Worm (Caenorhabditis elegans) whole organism, mixed stage, embryonic: ENCODE data around the gene hint-3.

Experiments
- M03D4.4 ChIP-seq: sonication (generic microtip); optimal IDR thresholded peaks from 2 replicates; lab custom pipeline; 2017; ENCODE audit warnings: mild to moderate bottlenecking, missing genetic modification characterization, missing compliant biosample characterization
- bed-3 ChIP-seq: fragments of 200-800 bp; sonication (Bioruptor generic); optimal IDR thresholded peaks from 3 replicates; lab custom pipeline; 2018; ENCODE audit warnings: mild to moderate bottlenecking, missing genetic modification characterization, moderate library complexity, missing compliant biosample characterization
- blmp-1 ChIP-seq: fragments of 150-350 bp; optimal IDR thresholded peaks from 2 replicates; lab custom pipeline; 2014; ENCODE audit warnings: missing biosample characterization, missing genetic modification characterization
- ceh-39 ChIP-seq: fragments of 150-350 bp; optimal IDR thresholded peaks from 2 replicates; lab custom pipeline; 2014; ENCODE audit warnings: missing biosample characterization, missing genetic modification characterization
- ceh-43 ChIP-seq: fragments of 200-800 bp; sonication (Bioruptor generic); optimal IDR thresholded peaks from 2 replicates; lab custom pipeline; 2018; ENCODE audit warnings: mild to moderate bottlenecking, missing genetic modification characterization, moderate library complexity, missing compliant biosample characterization
- ceh-83 ChIP-seq: fragments of 200-800 bp; sonication (Bioruptor generic); optimal IDR thresholded peaks from 2 replicates; lab custom pipeline; 2018; ENCODE audit warnings: mild to moderate bottlenecking, missing genetic modification characterization, missing compliant biosample characterization
- ces-1 ChIP-seq: fragments of 150-350 bp; optimal IDR thresholded peaks from 2 replicates; lab custom pipeline; 2014; ENCODE audit warnings: missing biosample characterization, missing genetic modification reagents, missing genetic modification characterization
- cnd-1 ChIP-seq: fragments of 200-800 bp; sonication (Bioruptor generic); optimal IDR thresholded peaks from 2 replicates; lab custom pipeline; 2018; ENCODE audit warnings: mild to moderate bottlenecking, missing genetic modification characterization, missing compliant biosample characterization
- drap-1 ChIP-seq: fragments of 200-800 bp; sonication (Bioruptor generic); optimal IDR thresholded peaks from 3 replicates; lab custom pipeline; 2018; ENCODE audit warnings: mild to moderate bottlenecking, missing genetic modification characterization, missing compliant biosample characterization
- elt-1 ChIP-seq: sonication (generic microtip); optimal IDR thresholded peaks from 2 replicates; lab custom pipeline; 2017; ENCODE audit warnings: missing genetic modification characterization, mild to moderate bottlenecking, missing compliant biosample characterization, antibody characterized with exemption, moderate library complexity, borderline replicate concordance; ENCODE audit not compliant: insufficient read depth
- elt-3 ChIP-seq: fragments of 150-350 bp; optimal IDR thresholded peaks from 2 replicates; lab custom pipeline; 2014; ENCODE audit warnings: missing biosample characterization, missing genetic modification characterization
- flh-1 ChIP-seq: fragments of 200-800 bp; sonication (Bioruptor generic); optimal IDR thresholded peaks from 2 replicates; lab custom pipeline; 2018; ENCODE audit warnings: mild to moderate bottlenecking, missing genetic modification characterization, moderate library complexity, missing compliant biosample characterization
- ham-2 ChIP-seq: fragments of 200-800 bp; sonication (Bioruptor generic); optimal IDR thresholded peaks from 2 replicates; lab custom pipeline; 2018; ENCODE audit warnings: mild to moderate bottlenecking, missing genetic modification characterization, missing compliant biosample characterization
- hlh-1 ChIP-seq: fragments of 150-350 bp; optimal IDR thresholded peaks from 2 replicates; lab custom pipeline; 2014; ENCODE audit warnings: missing biosample characterization, missing genetic modification reagents, missing genetic modification characterization
- lin-13 ChIP-seq: fragments of 150-350 bp; optimal IDR thresholded peaks from 2 replicates; lab custom pipeline; 2014; ENCODE audit warnings: missing biosample characterization, missing genetic modification characterization
- lsy-2 ChIP-seq: fragments of 150-350 bp; optimal IDR thresholded peaks from 2 replicates; lab custom pipeline; 2014; ENCODE audit warnings: missing biosample characterization, missing genetic modification characterization
- mab-5 ChIP-seq: fragments of 150-350 bp; optimal IDR thresholded peaks from 2 replicates; lab custom pipeline; 2014; ENCODE audit warnings: missing biosample characterization, missing genetic modification characterization
- mls-2 ChIP-seq: sonication (generic microtip); optimal IDR thresholded peaks from 2 replicates; lab custom pipeline; 2016; ENCODE audit warnings: mild to moderate bottlenecking, missing genetic modification characterization, moderate library complexity, missing compliant biosample characterization
- nhr-12 ChIP-seq: fragments of 150-350 bp; optimal IDR thresholded peaks from 2 replicates; lab custom pipeline; 2014; ENCODE audit warnings: missing biosample characterization, missing genetic modification characterization
- nhr-2 ChIP-seq: fragments of 150-350 bp; optimal IDR thresholded peaks from 2 replicates; lab custom pipeline; 2014; ENCODE audit warnings: missing biosample characterization, missing genetic modification characterization
- nhr-76 ChIP-seq: sonication (generic microtip); optimal IDR thresholded peaks from 2 replicates; lab custom pipeline; 2017; ENCODE audit warnings: missing biosample characterization, missing genetic modification characterization
- pha-4 ChIP-seq: fragments of 150-350 bp; optimal IDR thresholded peaks from 2 replicates; lab custom pipeline; 2018; ENCODE audit warnings: missing biosample characterization, missing genetic modification reagents, missing genetic modification characterization
- sem-2 ChIP-seq: fragments of 200-800 bp; sonication (Bioruptor generic); optimal IDR thresholded peaks from 2 replicates; lab custom pipeline; 2018; ENCODE audit warnings: mild to moderate bottlenecking, missing genetic modification characterization, missing compliant biosample characterization
- snpc-4 ChIP-seq: fragments of 150-350 bp; optimal IDR thresholded peaks from 2 replicates; lab custom pipeline; 2014; ENCODE audit warnings: missing biosample characterization, missing genetic modification characterization
- sptf-1 ChIP-seq: sonication (generic microtip); optimal IDR thresholded peaks from 2 replicates; lab custom pipeline; 2017; ENCODE audit warnings: mild to moderate bottlenecking, missing genetic modification characterization, moderate library complexity, missing compliant biosample characterization
- tbx-8 ChIP-seq: fragments of 200-800 bp; sonication (Bioruptor generic); optimal IDR thresholded peaks from 2 replicates; lab custom pipeline; 2018; ENCODE audit warnings: mild to moderate bottlenecking, missing genetic modification characterization, moderate library complexity, missing compliant biosample characterization
- unc-120 ChIP-seq: sonication (generic microtip); optimal IDR thresholded peaks from 2 replicates; lab custom pipeline; 2017; ENCODE audit warnings: missing genetic modification characterization, missing compliant biosample characterization; ENCODE audit not compliant: poor library complexity, severe bottlenecking
- unc-39 ChIP-seq: fragments of 150-350 bp; optimal IDR thresholded peaks from 2 replicates; lab custom pipeline; 2014; ENCODE audit warnings: missing biosample characterization, missing genetic modification characterization
- unc-62 ChIP-seq: fragments of 150-350 bp; optimal IDR thresholded peaks from 2 replicates; lab custom pipeline; 2014; ENCODE audit warnings: missing biosample characterization, missing genetic modification reagents, missing genetic modification characterization
- zip-8 ChIP-seq: fragments of 150-350 bp; optimal IDR thresholded peaks from 2 replicates; lab custom pipeline; 2014; ENCODE audit warnings: missing biosample characterization, missing genetic modification characterization

Gene hint-3

DNA sequence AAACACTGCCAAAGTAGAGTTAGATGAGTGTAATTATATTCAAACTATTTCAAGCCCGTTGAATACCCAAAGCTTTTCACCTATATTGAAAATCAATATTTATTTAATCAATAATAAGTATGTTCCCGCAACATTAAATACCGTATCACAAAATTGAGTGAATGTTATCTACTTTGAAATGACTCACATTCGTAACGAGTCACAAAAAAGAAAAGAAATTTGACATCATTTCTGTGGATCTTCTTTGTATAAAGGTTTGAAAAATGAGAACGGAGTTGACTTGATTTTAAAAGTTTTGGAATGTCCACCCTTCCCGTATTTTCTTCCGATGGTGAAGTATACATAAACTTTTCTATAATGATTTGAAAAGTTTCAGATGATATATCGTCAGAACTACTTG, 25.0 kb upstream of the hint-3 start, which contains the start of gene srr-10:
srr-10 (plus strand) TSS at position 301 of the 400 bp plus-strand sequence.
- TF ChIP-seq ces-1 = no peak
- no peak for TF ChIP-seq nhr-2 (tag; lab: Kevin White, UChicago)
- TF ChIP-seq unc-62 (GFP tag; lab: Kevin White, UChicago) = no peak
- TF ChIP-seq flh-1 (GFP tag; lab: Kevin White, UChicago) = no peak
- TF ChIP-seq mab-5 (tag; lab: Kevin White, UChicago) = no peak
- TF ChIP-seq unc-120 (tag; lab: Kevin White, UChicago) = no peak
- no peak for TF ChIP-seq elt-1 (tag; lab: Kevin White, UChicago)
- no peak for TF ChIP-seq tbx-8 (GFP tag; lab: Kevin White, UChicago)
- TF ChIP-seq elt-3 = no peak
- TF ChIP-seq pha-4 (tag; lab: Kevin White, UChicago) = no peak
- no peak for TF ChIP-seq M03D4.4 (tag; lab: Kevin White, UChicago)
- no peak for TF ChIP-seq nhr-76 (tag; lab: Kevin White, UChicago)
- no peak for TF ChIP-seq nhr-12 (tag; lab: Kevin White, UChicago)
- TF ChIP-seq blmp-1 (tag; lab: Kevin White, UChicago) = no peak

DNA sequence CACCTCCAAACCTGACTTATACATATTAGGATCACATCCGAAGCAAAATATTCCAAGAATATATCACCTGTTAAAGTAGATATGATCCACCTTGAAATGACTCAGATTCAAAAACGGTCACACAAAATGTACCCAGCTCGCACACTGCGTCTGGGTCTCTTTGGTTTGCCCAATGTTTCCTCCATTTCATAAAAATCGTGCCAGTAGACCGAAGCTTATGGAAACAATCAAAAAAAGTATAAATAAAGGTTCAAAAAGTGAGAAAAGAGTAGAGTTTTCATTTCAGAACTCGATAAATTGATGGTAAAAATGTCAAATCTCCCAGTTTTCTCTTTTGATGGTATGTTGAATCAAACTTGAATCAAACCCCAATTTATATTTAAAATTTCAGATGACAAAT, 22.6 kb upstream of the hint-3 start, which contains the start of gene srr-9:
srr-9 (plus strand) TSS at position 301 of the 400 bp plus-strand sequence.
- no peak for TF ChIP-seq lsy-2
- TF ChIP-seq ham-2 (GFP tag; lab: Kevin White, UChicago) = no peak
- TF ChIP-seq zip-8 = no peak
- TF ChIP-seq nhr-76 (tag; lab: Kevin White, UChicago) = no peak
- no peak for TF ChIP-seq sptf-1
- no peak for TF ChIP-seq bed-3
- TF ChIP-seq ces-1 = no peak
- no peak for TF ChIP-seq ceh-83 (GFP tag; lab: Kevin White, UChicago)
- TF ChIP-seq cnd-1 (tag; lab: Kevin White, UChicago) = no peak
- TF ChIP-seq ceh-43 (GFP tag; lab: Kevin White, UChicago) = no peak
- no peak for TF ChIP-seq mab-5 (tag; lab: Kevin White, UChicago)
- TF ChIP-seq elt-1 (tag; lab: Kevin White, UChicago) = no peak
- no peak for TF ChIP-seq elt-3
- no peak for TF ChIP-seq nhr-2 (tag; lab: Kevin White, UChicago)
- TF ChIP-seq drap-1 (GFP tag; lab: Kevin White, UChicago) = no peak
- TF ChIP-seq sem-2 (GFP tag; lab: Kevin White, UChicago) = no peak

DNA sequence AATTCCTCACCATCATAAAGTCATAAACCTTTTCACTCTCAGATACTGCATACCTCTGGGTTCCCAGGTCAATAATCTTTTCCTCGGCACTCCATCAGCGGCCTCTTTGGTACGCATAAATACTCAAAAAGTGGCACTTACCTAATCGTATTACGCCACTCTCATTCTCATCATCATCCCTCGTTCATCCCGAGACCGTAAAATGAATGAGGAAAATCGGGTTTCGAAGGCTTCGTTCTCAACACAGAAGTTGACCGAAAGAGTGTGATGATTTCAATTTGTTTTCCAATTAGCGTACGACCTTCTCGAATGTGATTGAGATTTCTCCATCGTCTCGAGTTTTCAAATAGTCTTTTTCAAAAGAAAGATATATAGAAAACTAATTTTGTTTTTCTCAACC, 20.3 kb upstream of the hint-3 start:
- TF ChIP-seq ces-1 (peak; percentile 9), zip-8 (no peak), nhr-2 (tag; lab: Kevin White, UChicago) (peak; percentile 25)

DNA sequence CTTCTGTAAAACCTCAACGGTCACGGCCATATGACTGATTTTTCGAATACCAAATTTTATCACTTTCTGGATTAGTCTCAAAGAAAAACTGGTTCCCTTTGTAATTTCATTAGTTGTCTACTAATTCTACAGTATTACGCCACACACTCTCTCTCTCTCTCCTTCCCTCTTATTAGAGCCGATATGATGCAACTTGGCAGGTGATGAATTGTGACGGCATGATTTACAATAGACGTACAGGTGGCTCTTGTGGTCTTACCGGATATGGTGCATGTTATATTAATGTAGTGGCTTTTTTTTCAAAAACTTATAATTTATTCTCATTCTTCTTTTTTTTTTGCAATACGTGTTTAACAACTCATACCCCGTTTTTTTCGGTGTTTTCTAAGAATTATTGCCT, 18.4 kb upstream of the hint-3 start:
- TF ChIP-seq ces-1 (no peak), lsy-2 (no peak), drap-1 (GFP tag; lab: Kevin White, UChicago) (no peak), tbx-8 (GFP tag; lab: Kevin White, UChicago) (no peak), nhr-2 (tag; lab: Kevin White, UChicago) (peak; percentile 100), unc-62 (GFP tag; lab: Kevin White, UChicago) (peak; percentile 55), unc-39 (no peak), zip-8 (peak; percentile 77)
- TF ChIP-seq, all 35 proteins: peak for 3

DNA sequence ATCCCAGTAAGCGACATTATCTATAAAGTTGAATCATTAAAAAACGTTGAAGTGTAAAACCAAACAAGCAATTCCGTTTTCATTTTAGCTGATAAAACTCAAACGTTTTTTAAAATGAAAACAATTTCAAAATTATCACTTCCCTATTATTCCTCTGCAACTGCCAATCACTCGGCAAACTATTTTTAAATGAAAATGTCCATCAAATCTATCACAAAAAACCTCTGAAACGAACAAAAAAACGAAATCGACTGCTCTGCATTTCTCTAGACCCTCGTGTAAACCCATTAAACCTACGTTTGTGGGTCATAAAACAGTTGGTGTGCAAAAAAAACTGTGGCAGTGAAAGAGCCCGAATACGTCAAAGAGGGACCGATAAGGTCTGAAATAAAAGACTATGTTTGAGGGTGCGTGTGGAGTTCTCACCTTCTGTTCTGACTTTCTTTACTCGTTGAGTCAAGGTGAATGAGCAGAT, 17.8 kb upstream of the hint-3 start, which contains the start of gene fbxl-5:
fbxl-5 (plus strand) TSS at position 425 of the 475 bp plus-strand sequence.
- no peak for TF ChIP-seq pha-4 (tag; lab: Kevin White, UChicago)
- no peak for TF ChIP-seq sem-2 (GFP tag; lab: Kevin White, UChicago)
- no peak for TF ChIP-seq ceh-39

DNA sequence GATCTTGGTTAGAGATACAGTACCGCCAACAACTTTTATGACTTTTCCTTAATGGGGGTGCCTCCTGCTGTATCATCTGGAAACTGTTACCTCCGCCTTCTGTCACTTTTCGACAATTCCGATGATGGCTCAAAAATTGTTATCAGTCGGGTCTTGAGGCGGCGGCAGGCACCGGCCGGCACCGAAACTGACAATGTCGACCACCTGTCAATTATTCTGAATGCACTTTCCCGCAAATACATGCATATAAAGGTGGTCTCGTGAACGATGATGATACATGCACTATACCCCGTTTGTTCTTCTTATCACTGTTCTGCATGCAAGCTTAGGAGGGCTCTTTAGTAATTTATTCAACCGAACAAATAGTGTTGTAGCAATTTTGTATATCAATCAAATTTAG, 16.2 kb upstream of the hint-3 start:
- no peak for TF ChIP-seq zip-8
- TF ChIP-seq snpc-4 (tag; lab: Kevin White, UChicago) = no peak
- no peak for TF ChIP-seq ceh-43 (GFP tag; lab: Kevin White, UChicago)
- TF ChIP-seq unc-120 (tag; lab: Kevin White, UChicago) = no peak
- TF ChIP-seq bed-3 = no peak
- no peak for TF ChIP-seq lin-13 (tag; lab: Kevin White, UChicago)
- TF ChIP-seq M03D4.4 (tag; lab: Kevin White, UChicago) = no peak
- TF ChIP-seq ceh-83 (GFP tag; lab: Kevin White, UChicago) = no peak
- TF ChIP-seq nhr-12 (tag; lab: Kevin White, UChicago) = no peak
- TF ChIP-seq unc-62 (GFP tag; lab: Kevin White, UChicago) = no peak
- no peak for TF ChIP-seq hlh-1 (tag; lab: Kevin White, UChicago)
- TF ChIP-seq unc-39 = no peak
- no peak for TF ChIP-seq mls-2 (tag; lab: Kevin White, UChicago)
- TF ChIP-seq, all 35 proteins: peak for 0
